Worm (Caenorhabditis elegans) whole organism, L4 larva: Measurements from ENCODE around the gene F30B5.11.

Source experiments
- D1046.2 ChIP-seq: fragments of 200-800 bp; sonication (Bioruptor generic); IDR thresholded peaks from 2 replicates; pipeline ENCODE4 v1.3.6; 2022; ENCODE audit warnings: missing genetic modification characterization, missing compliant biosample characterization
- aha-1 ChIP-seq: fragments of 150-350 bp; peaks from one replicate; lab custom pipeline; 2014; ENCODE audit warnings: missing biosample characterization, missing genetic modification characterization
- aly-2 ChIP-seq: sonication (generic microtip); optimal IDR thresholded peaks from 2 replicates; lab custom pipeline; 2018; ENCODE audit warnings: missing biosample characterization, missing genetic modification characterization
- ceh-28 ChIP-seq: fragments of 150-350 bp; optimal IDR thresholded peaks from 2 replicates; lab custom pipeline; 2014; ENCODE audit warnings: missing biosample characterization, missing genetic modification reagents, missing genetic modification characterization
- daf-12 ChIP-seq: fragments of 150-350 bp; optimal IDR thresholded peaks from 2 replicates; lab custom pipeline; 2014; ENCODE audit warnings: missing biosample characterization, missing genetic modification reagents, missing genetic modification characterization
- dmd-8 ChIP-seq: fragments of 200-800 bp; sonication (Bioruptor generic); IDR thresholded peaks from 2 replicates; pipeline ENCODE4 v1.3.6; 2022; ENCODE audit warnings: missing genetic modification characterization, missing compliant biosample characterization
- egl-27 ChIP-seq: sonication (generic microtip); optimal IDR thresholded peaks from 3 replicates; lab custom pipeline; 2017; ENCODE audit warnings: missing biosample characterization, missing genetic modification reagents, missing genetic modification characterization
- mxl-2 ChIP-seq: fragments of 200-800 bp; sonication (Bioruptor generic); conservative IDR thresholded peaks from 2 replicates; pipeline ENCODE4 v1.3.6; 2022; ENCODE audit warnings: missing genetic modification reagents, missing genetic modification characterization, missing compliant biosample characterization
- nhr-76 ChIP-seq: fragments of 150-350 bp; optimal IDR thresholded peaks from 2 replicates; lab custom pipeline; 2014; ENCODE audit warnings: missing biosample characterization, missing genetic modification characterization
- pha-4 ChIP-seq, 2 experiments: fragments of 150-350 bp in 1 of 2; fragments of 200-800 bp in 1 of 2; sonication (Bioruptor generic) in 1 of 2; IDR thresholded peaks in 1 of 2; optimal IDR thresholded peaks in 1 of 2; 2 replicates each; pipeline versions ENCODE4 v1.3.6 to Lab custom; 2014 to 2022; ENCODE audit warnings: missing genetic modification characterization in 2 of 2, missing genetic modification reagents in 2 of 2, missing biosample characterization in 1 of 2, missing compliant biosample characterization in 1 of 2
- set-16 ChIP-seq: fragments of 200-800 bp; sonication (Bioruptor generic); IDR thresholded peaks from 2 replicates; pipeline ENCODE4 v1.3.6; 2022; ENCODE audit warnings: missing genetic modification reagents, missing genetic modification characterization, missing compliant biosample characterization
- zfp-2 ChIP-seq: sonication (generic microtip); optimal IDR thresholded peaks from 2 replicates; lab custom pipeline; 2016; ENCODE audit warnings: mild to moderate bottlenecking, missing genetic modification characterization, missing compliant biosample characterization

ce11 chrIV:4264649-4265048 lies 44.8 kb upstream of the F30B5.11 start:
- TF ChIP-seq zfp-2 (tag; lab: Kevin White, UChicago) = no peak
- no peak for TF ChIP-seq daf-12
- TF ChIP-seq mxl-2 (GFP tag; lab: Robert Waterston, UW) = no peak
- TF ChIP-seq set-16 = peak; percentile 98
- TF ChIP-seq aly-2 (tag; lab: Kevin White, UChicago) = no peak
- TF ChIP-seq pha-4 (GFP tag; IDR thresholded peaks at IDR 0.05; lab: Robert Waterston, UW) = peak; percentile 55; the same call in 1 of the 2 replicates
- no peak for TF ChIP-seq pha-4 (tag; optimal IDR thresholded peaks at IDR 0.05; lab: Kevin White, UChicago)
- TF ChIP-seq ceh-28 (tag; lab: Kevin White, UChicago) = no peak
- no peak for TF ChIP-seq egl-27 (tag; lab: Kevin White, UChicago)
- no peak for TF ChIP-seq dmd-8 (GFP tag; lab: Robert Waterston, UW)
- no peak for TF ChIP-seq aha-1 (tag; lab: Kevin White, UChicago)
- TF ChIP-seq D1046.2 (GFP tag; lab: Robert Waterston, UW) = no peak
- TF ChIP-seq nhr-76 = no peak
